Worm (Caenorhabditis elegans): Measurements from ENCODE around the gene Y40B10B.1.

DNA sequence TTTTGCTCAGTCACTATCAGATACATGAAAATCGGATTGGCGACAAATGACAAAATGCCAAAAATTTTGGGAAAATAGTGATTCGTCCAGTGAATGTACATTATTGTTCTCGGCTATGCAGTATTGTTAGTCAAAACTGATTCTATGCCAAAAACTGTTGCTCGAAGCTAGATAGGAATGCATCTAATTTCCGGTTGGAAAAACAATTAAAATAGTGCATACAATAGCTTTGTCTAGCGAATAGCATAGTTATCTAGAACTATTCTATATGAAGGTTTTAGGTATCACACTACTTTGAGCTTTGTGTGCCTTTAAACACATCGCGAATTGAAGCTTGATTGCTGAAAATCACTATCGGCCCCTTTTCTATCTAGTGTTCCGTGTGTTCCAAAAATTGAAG is 3.5 kb upstream of the Y40B10B.1 start, which contains the start of gene srj-15:
- no peak for TF ChIP-seq blmp-1 (tag; optimal IDR thresholded peaks at IDR 0.05)
- TF ChIP-seq ceh-43 (GFP tag; optimal IDR thresholded peaks at IDR 0.05): no peak
- no peak for TF ChIP-seq pha-4 (tag; optimal IDR thresholded peaks at IDR 0.05)
- no peak for TF ChIP-seq unc-39 (tag; optimal IDR thresholded peaks at IDR 0.05)
- TF ChIP-seq nhr-12 (tag; optimal IDR thresholded peaks at IDR 0.05): no peak
- no peak for TF ChIP-seq snpc-4 (tag; optimal IDR thresholded peaks at IDR 0.05)
- TF ChIP-seq unc-62 (GFP tag; optimal IDR thresholded peaks at IDR 0.05): no peak
- TF ChIP-seq lin-13 (tag; optimal IDR thresholded peaks at IDR 0.05): no peak
- no peak for TF ChIP-seq nhr-28 (tag; optimal IDR thresholded peaks at IDR 0.05)
- TF ChIP-seq sptf-1 (tag; optimal IDR thresholded peaks at IDR 0.05): no peak
- no peak for TF ChIP-seq hlh-1 (tag; optimal IDR thresholded peaks at IDR 0.05)
